Worm (Caenorhabditis elegans): ENCODE results near the gene fat-1.

DNA sequence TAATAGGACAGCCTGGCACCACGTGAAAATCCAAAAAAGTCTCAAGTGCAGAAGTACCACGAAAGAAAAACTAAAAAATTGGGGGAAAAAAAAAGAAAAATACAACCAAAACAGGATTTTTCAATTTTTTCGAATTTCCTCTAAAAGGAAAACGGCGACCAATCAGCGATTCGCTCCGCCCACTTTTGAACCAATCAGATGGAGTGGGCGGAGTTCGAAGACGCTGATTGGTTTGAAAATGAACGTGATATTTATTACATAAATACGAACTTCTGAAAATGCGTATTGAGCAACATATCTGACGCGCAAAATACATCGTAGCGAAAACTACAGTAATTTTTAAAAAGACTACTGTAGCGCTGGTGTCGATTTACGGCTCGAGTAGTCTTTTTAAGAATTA, 47.1 kb upstream of the fat-1 start:
- TF ChIP-seq snpc-4 (tag; optimal IDR thresholded peaks at IDR 0.05), result no peak
- TF ChIP-seq nhr-28 (tag; optimal IDR thresholded peaks at IDR 0.05), result no peak
- TF ChIP-seq ceh-16 (tag; optimal IDR thresholded peaks at IDR 0.05), result no peak
- TF ChIP-seq pha-4 (tag; optimal IDR thresholded peaks at IDR 0.05), result no peak
- TF ChIP-seq ama-1 (optimal IDR thresholded peaks at IDR 0.05), result no peak
- TF ChIP-seq elt-3 (tag; optimal IDR thresholded peaks at IDR 0.05), result no peak
- TF ChIP-seq fos-1 (tag; optimal IDR thresholded peaks at IDR 0.05), result no peak
- no peak for TF ChIP-seq mdl-1 (tag; optimal IDR thresholded peaks at IDR 0.05)
- no peak for TF ChIP-seq ceh-9 (tag; optimal IDR thresholded peaks at IDR 0.05)
- TF ChIP-seq R02D3.7 (tag; optimal IDR thresholded peaks at IDR 0.05), result no peak
- TF ChIP-seq pqm-1 (tag; optimal IDR thresholded peaks at IDR 0.05), result no peak
- TF ChIP-seq skn-1 (tag; optimal IDR thresholded peaks at IDR 0.05), result no peak
